Fruit fly (Drosophila melanogaster) whole organism, pupa: ENCODE results near the gene CG42853.

Experiments
- CG10348 ChIP-seq: fragments of 200-800 bp; sonication (Bioruptor generic); IDR thresholded peaks from 2 replicates; pipeline ENCODE4 v1.3.6; 2022; ENCODE audit warnings: missing biosample characterization, missing genetic modification characterization
- CG12605 ChIP-seq: fragments of 200-800 bp; sonication (Bioruptor generic); IDR thresholded peaks from 2 replicates; pipeline ENCODE4 v1.3.6; 2022; ENCODE audit warnings: missing biosample characterization, missing genetic modification characterization
- CG13204 ChIP-seq: fragments of 200-800 bp; sonication (Bioruptor generic); optimal IDR thresholded peaks from 2 replicates; lab custom pipeline; 2018; ENCODE audit warnings: missing biosample characterization, mild to moderate bottlenecking, missing genetic modification characterization, moderate library complexity
- CG14655 ChIP-seq: fragments of 200-800 bp; sonication (Bioruptor generic); optimal IDR thresholded peaks from 3 replicates; lab custom pipeline; 2017; ENCODE audit warnings: mild to moderate bottlenecking, missing biosample characterization, missing genetic modification reagents, missing genetic modification characterization
- CG15710 ChIP-seq: fragments of 200-800 bp; sonication (Bioruptor generic); optimal IDR thresholded peaks from 2 replicates; lab custom pipeline; 2018; ENCODE audit warnings: missing biosample characterization, mild to moderate bottlenecking, missing genetic modification characterization, moderate library complexity
- CG17806 ChIP-seq: fragments of 200-800 bp; sonication (Bioruptor generic); optimal IDR thresholded peaks from 2 replicates; lab custom pipeline; 2018; ENCODE audit warnings: missing biosample characterization, mild to moderate bottlenecking, missing genetic modification characterization, moderate library complexity
- CG32121 ChIP-seq: fragments of 200-800 bp; sonication (Bioruptor generic); IDR thresholded peaks from 2 replicates; pipeline ENCODE4 v1.3.6; 2022; ENCODE audit warnings: missing biosample characterization, missing genetic modification characterization
- CG34367 ChIP-seq: fragments of 200-800 bp; sonication (Bioruptor generic); optimal IDR thresholded peaks from 2 replicates; lab custom pipeline; 2018; ENCODE audit warnings: missing biosample characterization, mild to moderate bottlenecking, missing genetic modification characterization
- CG4496 ChIP-seq: fragments of 200-800 bp; sonication (Bioruptor generic); IDR thresholded peaks from 3 replicates; pipeline ENCODE4 v1.3.6; 2022; ENCODE audit warnings: missing biosample characterization, missing genetic modification characterization
- CG8159 ChIP-seq: fragments of 200-800 bp; sonication (Bioruptor generic); optimal IDR thresholded peaks from 3 replicates; lab custom pipeline; 2018; ENCODE audit warnings: missing biosample characterization, mild to moderate bottlenecking, missing genetic modification characterization, moderate library complexity
- CG8301 ChIP-seq: fragments of 200-800 bp; sonication (Bioruptor generic); optimal IDR thresholded peaks from 2 replicates; lab custom pipeline; 2018; ENCODE audit warnings: missing biosample characterization, mild to moderate bottlenecking, missing genetic modification characterization
- CG9948 ChIP-seq: fragments of 200-800 bp; sonication (Bioruptor generic); optimal IDR thresholded peaks from 2 replicates; lab custom pipeline; 2018; ENCODE audit warnings: missing biosample characterization, mild to moderate bottlenecking, missing genetic modification characterization, moderate library complexity
- D1 ChIP-seq: fragments of 200-800 bp; sonication (Bioruptor generic); optimal IDR thresholded peaks from 2 replicates; lab custom pipeline; 2018; ENCODE audit warnings: missing biosample characterization, mild to moderate bottlenecking, missing genetic modification characterization, moderate library complexity
- EcR ChIP-seq: fragments of 200-800 bp; sonication (Bioruptor generic); optimal IDR thresholded peaks from 3 replicates; lab custom pipeline; 2019; ENCODE audit warnings: missing biosample characterization, missing genetic modification characterization, mild to moderate bottlenecking, moderate library complexity, missing genetic modification reagents
- Ets98B ChIP-seq: fragments of 200-800 bp; sonication (Bioruptor generic); IDR thresholded peaks from 2 replicates; pipeline ENCODE4 v1.3.6; 2022; ENCODE audit warnings: missing biosample characterization, missing genetic modification characterization
- Pif1A ChIP-seq: fragments of 200-800 bp; sonication (Bioruptor generic); optimal IDR thresholded peaks from 3 replicates; lab custom pipeline; 2016; ENCODE audit warnings: missing biosample characterization, missing genetic modification characterization
- Pif1B ChIP-seq: fragments of 200-800 bp; sonication (Bioruptor generic); optimal IDR thresholded peaks from 3 replicates; lab custom pipeline; 2016; ENCODE audit warnings: missing biosample characterization, missing genetic modification characterization
- Snoo ChIP-seq: fragments of 200-800 bp; sonication (Bioruptor generic); optimal IDR thresholded peaks from 3 replicates; lab custom pipeline; 2017; ENCODE audit warnings: missing biosample characterization, mild to moderate bottlenecking, missing genetic modification characterization, inconsistent platforms
- fd96Ca ChIP-seq: fragments of 200-800 bp; sonication (Bioruptor generic); IDR thresholded peaks from 3 replicates; pipeline ENCODE4 v1.3.6; 2022; ENCODE audit warnings: missing biosample characterization, missing genetic modification characterization
- gl ChIP-seq: fragments of 200-800 bp; sonication (Bioruptor generic); optimal IDR thresholded peaks from 2 replicates; lab custom pipeline; 2018; ENCODE audit warnings: missing biosample characterization, mild to moderate bottlenecking, missing genetic modification characterization
- rn ChIP-seq: fragments of 200-800 bp; sonication (Bioruptor generic); IDR thresholded peaks from 2 replicates; pipeline ENCODE4 v1.3.6; 2022; ENCODE audit warnings: missing biosample characterization, missing genetic modification characterization

The CG42853 gene

DNA sequence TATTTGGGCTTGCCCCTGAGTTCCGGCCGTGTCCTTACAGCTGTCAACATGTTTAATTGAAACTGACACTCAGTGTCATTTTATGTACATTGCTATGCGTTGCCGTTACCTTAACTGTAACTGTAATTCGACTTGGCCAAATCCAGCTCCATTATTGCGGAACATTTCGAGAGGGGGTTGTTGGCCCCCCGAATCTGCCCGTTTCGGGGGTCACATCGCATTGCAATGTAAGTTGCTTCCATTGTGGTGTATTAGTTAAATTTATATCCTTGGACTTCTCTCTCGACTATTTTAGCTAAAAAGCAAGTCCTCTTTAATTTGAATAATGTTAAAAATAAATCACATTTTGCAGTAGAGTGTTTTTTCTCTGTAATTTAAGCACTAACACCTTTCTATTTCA, 2.3 kb upstream of the CG42853 start:
- no peak for TF ChIP-seq CG32121 (GFP tag; lab: Robert Waterston, UW)
- TF ChIP-seq, all 21 proteins: peak for 0

DNA sequence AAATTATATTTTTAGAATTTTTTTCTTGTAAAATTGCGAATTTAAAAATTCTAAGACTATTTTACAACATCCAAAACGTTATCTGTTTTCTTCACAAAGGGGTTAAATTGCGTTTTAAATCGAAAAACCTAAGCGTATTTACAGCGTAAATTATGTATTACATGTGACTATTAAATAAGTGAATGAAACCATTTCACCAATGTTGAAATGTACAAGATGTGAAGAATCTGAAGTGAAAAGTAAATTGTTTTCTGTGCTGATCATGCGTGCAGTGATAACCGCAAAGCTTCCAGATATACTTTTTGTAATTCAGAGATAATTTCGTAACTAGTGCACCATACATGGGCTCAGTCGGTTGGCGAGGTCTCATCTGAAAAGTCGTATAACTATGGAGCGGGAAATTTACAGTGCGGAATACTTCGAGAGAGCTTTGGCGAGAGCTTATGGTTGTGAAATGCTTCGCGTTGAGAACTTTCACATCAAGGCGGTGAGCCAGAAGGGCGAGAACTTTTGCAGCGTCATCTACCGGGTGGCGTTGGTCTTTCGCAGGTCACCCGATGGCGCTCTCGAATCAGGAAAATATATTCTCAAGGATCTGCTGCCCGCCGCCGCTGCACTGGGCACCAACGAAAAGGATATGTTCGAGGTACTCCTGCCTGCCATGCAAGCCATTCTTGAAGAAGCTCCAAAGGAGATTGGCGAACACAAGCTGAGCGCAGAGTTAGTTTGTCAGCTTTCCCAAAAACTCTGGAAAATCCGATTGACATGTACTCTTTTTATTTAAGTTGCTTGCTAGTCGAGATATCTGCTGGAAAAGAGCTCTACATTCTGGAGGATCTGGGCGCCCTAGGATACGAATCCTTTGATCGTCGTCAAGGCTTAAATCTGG, 7.5 kb downstream of the CG42853 start:
- TF ChIP-seq CG13204 = no peak
- TF ChIP-seq EcR = no peak
- TF ChIP-seq D1 (tag; lab: Kevin White, UChicago) = peak; percentile 71
- peak; percentile 71 for TF ChIP-seq CG17806
- no peak for TF ChIP-seq CG12605
- TF ChIP-seq CG32121 (GFP tag; lab: Robert Waterston, UW) = peak; percentile 33; the same call in 1 of the 2 replicates
- no peak for TF ChIP-seq gl
- no peak for TF ChIP-seq fd96Ca (GFP tag; lab: Robert Waterston, UW)
- no peak for TF ChIP-seq CG10348
- TF ChIP-seq Pif1A (GFP tag; lab: Kevin White, UChicago) = no peak
- peak; percentile 35 for TF ChIP-seq CG34367
- TF ChIP-seq CG8159 = peak; percentile 73
- peak; percentile 27; the same call in 1 of the 2 replicates for TF ChIP-seq Ets98B (GFP tag; lab: Robert Waterston, UW)
- no peak; the same call in 1 of the 3 replicates for TF ChIP-seq CG4496 (GFP tag; lab: Robert Waterston, UW)
- peak; percentile 50 for TF ChIP-seq CG8301 (tag; lab: Kevin White, UChicago)
- peak; percentile 71 for TF ChIP-seq CG15710 (tag; lab: Kevin White, UChicago)
- peak; percentile 63 for TF ChIP-seq CG9948 (tag; lab: Kevin White, UChicago)
- TF ChIP-seq Snoo (tag; lab: Kevin White, UChicago) = no peak
- TF ChIP-seq rn (GFP tag; lab: Robert Waterston, UW) = no peak
- peak; percentile 36 for TF ChIP-seq Pif1B (GFP tag; lab: Kevin White, UChicago)

DNA sequence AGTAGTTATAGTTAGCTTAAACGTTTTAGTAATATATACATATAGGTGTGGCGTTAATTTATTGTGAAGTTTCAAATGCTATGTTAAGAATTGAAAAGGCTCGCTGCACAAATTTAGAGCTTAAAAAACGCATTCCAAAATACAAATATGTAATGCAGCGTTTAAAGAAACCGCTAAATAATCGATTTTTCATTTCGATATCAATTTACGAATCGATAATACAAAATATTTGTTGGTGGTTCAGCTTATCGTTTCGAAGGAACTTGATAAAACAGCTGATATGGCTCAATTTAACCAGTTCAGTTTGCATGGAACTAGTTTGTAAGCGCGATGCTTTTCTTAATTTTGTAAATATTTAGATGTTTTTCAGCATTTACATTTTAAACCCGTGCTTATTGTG, 9.1 kb downstream of the CG42853 start, which contains the start of the genes CG32195 and CG7341:
Gene CG32195 (plus strand): TSS at position 291 of the 400 bp plus-strand sequence.
Gene CG7341 (plus strand): TSS at position 291 of the 400 bp plus-strand sequence.
- TF ChIP-seq CG12605 (no peak), CG32121 (GFP tag; lab: Robert Waterston, UW) (no peak), Ets98B (GFP tag; lab: Robert Waterston, UW) (no peak), Snoo (tag; lab: Kevin White, UChicago) (no peak), CG13204 (no peak)

DNA sequence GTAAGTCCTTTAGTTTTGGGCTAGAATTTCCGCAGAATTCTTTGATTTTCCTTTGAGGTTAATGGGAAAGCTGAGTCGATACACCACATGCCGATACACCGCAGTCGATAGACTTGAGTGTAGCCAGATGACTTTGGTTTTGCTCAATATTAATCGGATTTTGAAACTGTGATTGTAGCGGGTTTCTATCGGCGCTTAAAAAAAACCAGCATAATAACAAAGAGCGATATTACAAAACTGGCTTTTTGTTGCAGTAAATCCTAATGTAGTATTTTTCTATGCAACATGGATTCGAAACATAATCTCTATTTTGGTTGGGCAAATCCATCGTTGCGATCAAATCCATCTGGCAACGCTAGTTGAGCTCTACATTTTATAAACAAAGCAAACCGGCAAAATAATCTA, 12.3 kb downstream of the CG42853 start, which contains the start of the genes Polr3D and mus304:
Gene Polr3D (minus strand): TSS at position 116 of the 405 bp plus-strand sequence.
Gene mus304 (plus strand): TSS at position 356 of the 405 bp plus-strand sequence.
- no peak for TF ChIP-seq D1 (tag; lab: Kevin White, UChicago)
- no peak for TF ChIP-seq gl
- no peak for TF ChIP-seq Pif1A (GFP tag; lab: Kevin White, UChicago)
- no peak for TF ChIP-seq EcR
- TF ChIP-seq CG32121 (GFP tag; lab: Robert Waterston, UW) = 0 out of 2 replicates have a peak, but pooled peaks have one; percentile 29
- no peak for TF ChIP-seq Snoo (tag; lab: Kevin White, UChicago)
- TF ChIP-seq Ets98B (GFP tag; lab: Robert Waterston, UW) = no peak
- no peak for TF ChIP-seq CG8301 (tag; lab: Kevin White, UChicago)
- no peak for TF ChIP-seq Pif1B (GFP tag; lab: Kevin White, UChicago)
- no peak for TF ChIP-seq CG12605
- no peak for TF ChIP-seq CG13204
- TF ChIP-seq rn (GFP tag; lab: Robert Waterston, UW) = 0 out of 2 replicates have a peak, but pooled peaks have one; percentile 12
- no peak for TF ChIP-seq fd96Ca (GFP tag; lab: Robert Waterston, UW)
- TF ChIP-seq CG15710 (tag; lab: Kevin White, UChicago) = peak; percentile 14
- TF ChIP-seq CG4496 (GFP tag; lab: Robert Waterston, UW) = no peak
- TF ChIP-seq CG9948 (tag; lab: Kevin White, UChicago) = no peak
- TF ChIP-seq CG17806 = no peak
- peak; percentile 20 for TF ChIP-seq CG8159
- no peak for TF ChIP-seq CG14655 (GFP tag; lab: Kevin White, UChicago)
- TF ChIP-seq CG34367 = no peak
- no peak for TF ChIP-seq CG10348
- TF ChIP-seq, all 21 proteins: peak for 4

DNA sequence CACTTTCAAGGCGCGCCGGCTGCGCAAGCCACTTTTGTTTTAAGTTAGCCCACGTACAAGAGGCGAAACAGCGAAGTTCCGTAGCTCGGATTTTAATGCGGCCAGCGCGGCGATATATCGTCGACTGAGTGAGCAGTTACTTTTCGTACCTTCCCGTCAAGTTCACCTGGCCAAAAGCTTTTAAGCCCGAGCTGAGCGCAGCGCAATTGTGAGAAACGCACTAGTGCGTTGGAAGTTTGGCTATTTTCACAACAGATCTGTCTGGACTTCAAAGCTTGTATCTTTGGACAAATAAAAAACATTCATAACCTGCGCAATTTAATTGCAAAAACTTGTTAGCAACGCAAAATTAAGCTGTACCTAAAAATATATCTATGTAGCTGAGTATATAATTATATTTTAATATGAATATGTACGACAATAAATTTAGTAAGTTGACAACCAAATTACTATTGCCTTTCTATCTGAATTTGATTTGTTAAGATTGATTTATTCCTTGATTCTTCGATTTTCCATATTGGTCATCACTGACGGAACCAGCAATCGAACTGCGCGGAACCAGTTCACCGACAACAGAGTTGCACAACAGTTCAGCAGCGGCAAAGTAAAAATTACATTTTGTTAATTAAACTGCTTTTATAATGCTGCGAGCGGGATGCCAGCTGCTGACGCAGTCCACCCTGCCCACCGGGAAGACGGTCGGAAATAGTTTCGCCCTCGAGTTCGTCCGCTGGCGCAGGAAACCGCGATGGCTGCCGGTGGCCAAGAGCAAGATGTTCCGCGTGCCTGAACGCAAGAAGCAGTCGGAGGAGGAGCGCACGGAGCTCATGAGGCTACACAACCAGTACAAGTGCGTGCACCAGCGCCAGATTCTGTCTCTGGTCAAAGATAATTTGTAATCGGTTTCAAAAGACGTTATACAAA, 15.5 kb downstream of the CG42853 start, which contains the start of the genes CG13698 and mRpS26:
Gene CG13698 (minus strand): TSS at position 129 of the 924 bp plus-strand sequence.
Gene mRpS26 (plus strand): TSS at position 559 of the 924 bp plus-strand sequence.
- TF ChIP-seq EcR = no peak
- peak; percentile 74 for TF ChIP-seq CG15710 (tag; lab: Kevin White, UChicago)
- TF ChIP-seq CG34367 = peak; percentile 47
- TF ChIP-seq CG12605 = 0 out of 2 replicates have a peak, but pooled peaks have one; percentile 11
- peak; percentile 51 for TF ChIP-seq CG9948 (tag; lab: Kevin White, UChicago)
- TF ChIP-seq rn (GFP tag; lab: Robert Waterston, UW) = no peak
- peak; percentile 56 for TF ChIP-seq Ets98B (GFP tag; lab: Robert Waterston, UW)
- TF ChIP-seq CG10348 = no peak
- TF ChIP-seq CG4496 (GFP tag; lab: Robert Waterston, UW) = peak; percentile 62; the same call in 2 of the 3 replicates
- TF ChIP-seq Snoo (tag; lab: Kevin White, UChicago) = peak; percentile 61
- TF ChIP-seq CG8301 (tag; lab: Kevin White, UChicago) = peak; percentile 45
- peak; percentile 71 for TF ChIP-seq CG8159
- peak; percentile 54 for TF ChIP-seq CG17806
- TF ChIP-seq D1 (tag; lab: Kevin White, UChicago) = peak; percentile 23
- peak; percentile 45 for TF ChIP-seq Pif1B (GFP tag; lab: Kevin White, UChicago)
- no peak for TF ChIP-seq CG13204
- peak; percentile 46 for TF ChIP-seq CG32121 (GFP tag; lab: Robert Waterston, UW)
- TF ChIP-seq CG14655 (GFP tag; lab: Kevin White, UChicago) = no peak
- peak; percentile 55; the same call in 1 of the 3 replicates for TF ChIP-seq fd96Ca (GFP tag; lab: Robert Waterston, UW)
- TF ChIP-seq, all 21 proteins: peak for 14
